Worm (Caenorhabditis elegans) whole organism, mixed stage, embryonic: ENCODE results near the gene F57F4.1.

Experiments
- blmp-1 ChIP-seq: fragments of 150-350 bp; optimal IDR thresholded peaks from 2 replicates; lab custom pipeline; 2014; ENCODE audit warnings: missing biosample characterization, missing genetic modification characterization
- ceh-43 ChIP-seq: fragments of 200-800 bp; sonication (Bioruptor generic); optimal IDR thresholded peaks from 2 replicates; lab custom pipeline; 2018; ENCODE audit warnings: mild to moderate bottlenecking, missing genetic modification characterization, moderate library complexity, missing compliant biosample characterization
- elt-1 ChIP-seq: sonication (generic microtip); optimal IDR thresholded peaks from 2 replicates; lab custom pipeline; 2017; ENCODE audit warnings: missing genetic modification characterization, mild to moderate bottlenecking, missing compliant biosample characterization, antibody characterized with exemption, moderate library complexity, borderline replicate concordance; ENCODE audit not compliant: insufficient read depth
- nhr-28 ChIP-seq: fragments of 150-350 bp; optimal IDR thresholded peaks from 2 replicates; lab custom pipeline; 2014; ENCODE audit warnings: missing biosample characterization, missing genetic modification characterization
- nhr-76 ChIP-seq: sonication (generic microtip); optimal IDR thresholded peaks from 2 replicates; lab custom pipeline; 2017; ENCODE audit warnings: missing biosample characterization, missing genetic modification characterization
- pha-4 ChIP-seq: fragments of 150-350 bp; optimal IDR thresholded peaks from 2 replicates; lab custom pipeline; 2018; ENCODE audit warnings: missing biosample characterization, missing genetic modification reagents, missing genetic modification characterization
- sptf-1 ChIP-seq: sonication (generic microtip); optimal IDR thresholded peaks from 2 replicates; lab custom pipeline; 2017; ENCODE audit warnings: mild to moderate bottlenecking, missing genetic modification characterization, moderate library complexity, missing compliant biosample characterization
- tbx-8 ChIP-seq: fragments of 200-800 bp; sonication (Bioruptor generic); optimal IDR thresholded peaks from 2 replicates; lab custom pipeline; 2018; ENCODE audit warnings: mild to moderate bottlenecking, missing genetic modification characterization, moderate library complexity, missing compliant biosample characterization
- unc-39 ChIP-seq: fragments of 150-350 bp; optimal IDR thresholded peaks from 2 replicates; lab custom pipeline; 2014; ENCODE audit warnings: missing biosample characterization, missing genetic modification characterization
- unc-62 ChIP-seq: fragments of 150-350 bp; optimal IDR thresholded peaks from 2 replicates; lab custom pipeline; 2014; ENCODE audit warnings: missing biosample characterization, missing genetic modification reagents, missing genetic modification characterization
- ztf-11 ChIP-seq: fragments of 150-350 bp; optimal IDR thresholded peaks from 2 replicates; lab custom pipeline; 2014; ENCODE audit warnings: missing biosample characterization, missing genetic modification characterization

DNA sequence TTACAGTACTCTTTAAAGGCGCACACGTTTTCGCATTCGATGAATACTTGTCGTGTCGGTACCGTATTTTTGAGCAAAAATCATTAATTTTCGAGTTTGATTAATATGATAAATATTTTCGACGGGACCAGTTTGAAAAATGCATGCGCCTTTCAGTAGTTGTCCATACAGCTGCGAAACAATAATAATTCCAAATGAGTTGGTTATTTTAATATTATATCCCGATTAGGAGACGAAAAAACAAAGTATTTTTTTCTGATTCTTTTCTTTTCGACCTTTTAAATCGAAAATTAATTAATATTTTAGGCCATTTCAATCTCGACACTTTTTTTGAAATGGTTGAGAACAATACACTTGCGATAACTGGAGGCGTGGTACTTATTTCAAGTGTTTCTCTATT, 48.3 kb downstream of the F57F4.1 start, which contains the start of gene T05H4.4:
- TF ChIP-seq ceh-43 (GFP tag; lab: Kevin White, UChicago) (no peak), nhr-76 (no peak), pha-4 (no peak), elt-1 (tag; lab: Kevin White, UChicago) (no peak), nhr-28 (no peak), sptf-1 (tag; lab: Kevin White, UChicago) (no peak), unc-62 (no peak), blmp-1 (no peak), tbx-8 (GFP tag; lab: Kevin White, UChicago) (no peak), ztf-11 (tag; lab: Kevin White, UChicago) (no peak), unc-39 (tag; lab: Kevin White, UChicago) (no peak)
